Fruit fly (Drosophila melanogaster) whole organism, embryonic: ENCODE results near the gene CG7728.
A peak's percentile ranks its signal among the peaks of the same experiment; 100 is the strongest.

ENCODE experiments used
- Abd-B ChIP-seq: fragments of 200-800 bp; sonication (Bioruptor generic); optimal IDR thresholded peaks from 2 replicates; lab custom pipeline; 2018; ENCODE audit warnings: missing biosample characterization, mild to moderate bottlenecking, missing genetic modification characterization, moderate library complexity
- Ada2b ChIP-seq: fragments of 200-800 bp; sonication (Bioruptor generic); IDR thresholded peaks from 2 replicates; pipeline ENCODE4 v1.3.6; 2022; ENCODE audit warnings: missing biosample characterization, missing genetic modification characterization
- CG10267 ChIP-seq: fragments of 200-800 bp; sonication (Bioruptor generic); optimal IDR thresholded peaks from 2 replicates; lab custom pipeline; 2018; ENCODE audit warnings: missing biosample characterization, mild to moderate bottlenecking, missing genetic modification characterization, moderate library complexity
- CG10321 ChIP-seq: fragments of 200-800 bp; sonication (Bioruptor generic); IDR thresholded peaks from 2 replicates; pipeline ENCODE4 v1.3.6; 2022; ENCODE audit warnings: missing biosample characterization, missing genetic modification characterization
- CG12299 ChIP-seq: fragments of 200-800 bp; sonication (Bioruptor generic); optimal IDR thresholded peaks from 2 replicates; lab custom pipeline; 2018; ENCODE audit warnings: missing biosample characterization, mild to moderate bottlenecking, missing genetic modification characterization
- CG13894 ChIP-seq: fragments of 200-800 bp; sonication (Bioruptor generic); optimal IDR thresholded peaks from 3 replicates; lab custom pipeline; 2018; ENCODE audit warnings: missing biosample characterization, mild to moderate bottlenecking, missing genetic modification characterization, moderate library complexity
- CG15269 ChIP-seq: fragments of 200-800 bp; sonication (Bioruptor generic); optimal IDR thresholded peaks from 2 replicates; lab custom pipeline; 2018; ENCODE audit warnings: missing biosample characterization, mild to moderate bottlenecking, missing genetic modification characterization, moderate library complexity
- CG1529 ChIP-seq: fragments of 200-800 bp; sonication (Bioruptor generic); optimal IDR thresholded peaks from 3 replicates; lab custom pipeline; 2018; ENCODE audit warnings: missing biosample characterization, missing genetic modification characterization
- CG1603 ChIP-seq: fragments of 200-800 bp; sonication (Bioruptor generic); optimal IDR thresholded peaks from 2 replicates; lab custom pipeline; 2019; ENCODE audit warnings: missing biosample characterization, mild to moderate bottlenecking, missing genetic modification characterization, moderate library complexity
- CG17359 ChIP-seq: fragments of 200-800 bp; sonication (Bioruptor generic); optimal IDR thresholded peaks from 3 replicates; lab custom pipeline; 2018; ENCODE audit warnings: missing biosample characterization, mild to moderate bottlenecking, missing genetic modification characterization, moderate library complexity
- CG2116 ChIP-seq: fragments of 200-800 bp; sonication (Bioruptor generic); optimal IDR thresholded peaks from 3 replicates; lab custom pipeline; 2018; ENCODE audit warnings: missing biosample characterization, mild to moderate bottlenecking, missing genetic modification characterization
- CG33213 ChIP-seq: fragments of 200-800 bp; sonication (Bioruptor generic); optimal IDR thresholded peaks from 3 replicates; lab custom pipeline; 2016; ENCODE audit warnings: missing biosample characterization, missing genetic modification characterization
- CG34422 ChIP-seq: fragments of 200-800 bp; sonication (Bioruptor generic); IDR thresholded peaks from 3 replicates; pipeline ENCODE4 v1.3.6; 2022; ENCODE audit warnings: missing biosample characterization, missing genetic modification characterization
- CG7963 ChIP-seq: fragments of 200-800 bp; sonication (Bioruptor generic); IDR thresholded peaks from 3 replicates; pipeline ENCODE4 v1.3.6; 2022; ENCODE audit warnings: missing biosample characterization, missing genetic modification characterization; ENCODE audit not compliant: partially characterized antibody
- CG7987 ChIP-seq: fragments of 200-800 bp; sonication (Bioruptor generic); optimal IDR thresholded peaks from 2 replicates; lab custom pipeline; 2018; ENCODE audit warnings: missing biosample characterization, mild to moderate bottlenecking, missing genetic modification characterization, moderate library complexity
- CG8290 ChIP-seq, 3 experiments: fragments of 200-800 bp; sonication (Bioruptor generic); optimal IDR thresholded peaks; 2 replicates each; lab custom pipeline; 2016 to 2019; ENCODE audit warnings: missing biosample characterization in 3 of 3, missing genetic modification characterization in 3 of 3, mild to moderate bottlenecking in 2 of 3, moderate library complexity in 1 of 3
- CG9876 ChIP-seq: fragments of 200-800 bp; sonication (Bioruptor generic); optimal IDR thresholded peaks from 2 replicates; lab custom pipeline; 2016; ENCODE audit warnings: missing biosample characterization, missing genetic modification characterization
- Dfd ChIP-seq, 2 experiments: fragments of >200 bp; optimal IDR thresholded peaks; 2 replicates each; lab custom pipeline; 2017; ENCODE audit warnings: missing biosample characterization in 2 of 2, missing genetic modification characterization in 2 of 2
- Fer1 ChIP-seq: fragments of 200-800 bp; sonication (Bioruptor generic); optimal IDR thresholded peaks from 2 replicates; lab custom pipeline; 2017; ENCODE audit warnings: missing biosample characterization, mild to moderate bottlenecking, missing genetic modification characterization
- Hr78 ChIP-seq, 2 experiments: fragments of 200-800 bp in 1 of 2; fragments of >200 bp in 1 of 2; sonication (Bioruptor generic) in 1 of 2; optimal IDR thresholded peaks; 2 replicates each; lab custom pipeline; 2017 to 2019; ENCODE audit warnings: missing biosample characterization in 2 of 2, missing genetic modification characterization in 2 of 2, mild to moderate bottlenecking in 1 of 2, moderate library complexity in 1 of 2
- Lim3 ChIP-seq: fragments of 200-800 bp; sonication (Bioruptor generic); IDR thresholded peaks from 2 replicates; pipeline ENCODE4 v1.3.6; 2022; ENCODE audit warnings: missing biosample characterization, missing genetic modification characterization
- Meics ChIP-seq: fragments of 200-800 bp; sonication (Bioruptor generic); optimal IDR thresholded peaks from 2 replicates; lab custom pipeline; 2017; ENCODE audit warnings: missing biosample characterization, mild to moderate bottlenecking, missing genetic modification characterization
- Neu2 ChIP-seq: fragments of 200-800 bp; sonication (Bioruptor generic); optimal IDR thresholded peaks from 3 replicates; lab custom pipeline; 2016; ENCODE audit warnings: missing biosample characterization, missing genetic modification characterization, borderline replicate concordance
- Poxn ChIP-seq: fragments of 200-800 bp; sonication (Bioruptor generic); IDR thresholded peaks from 2 replicates; pipeline ENCODE4 v1.3.6; 2022; ENCODE audit warnings: missing biosample characterization, missing genetic modification characterization
- Sox100B ChIP-seq: fragments of 200-800 bp; sonication (Bioruptor generic); optimal IDR thresholded peaks from 3 replicates; lab custom pipeline; 2018; ENCODE audit warnings: missing biosample characterization, mild to moderate bottlenecking, missing genetic modification characterization
- Sry-β ChIP-seq: fragments of 200-800 bp; sonication (Bioruptor generic); optimal IDR thresholded peaks from 2 replicates; lab custom pipeline; 2018; ENCODE audit warnings: missing biosample characterization, mild to moderate bottlenecking, missing genetic modification characterization, moderate library complexity
- TFAM ChIP-seq: fragments of 200-800 bp; sonication (Bioruptor generic); optimal IDR thresholded peaks from 2 replicates; lab custom pipeline; 2017; ENCODE audit warnings: missing biosample characterization, missing genetic modification characterization, inconsistent platforms
- Vsx1 ChIP-seq: fragments of 200-800 bp; sonication (Bioruptor generic); optimal IDR thresholded peaks from 2 replicates; lab custom pipeline; 2017; ENCODE audit warnings: missing biosample characterization, mild to moderate bottlenecking, missing genetic modification characterization, missing genetic modification reagents
- amos ChIP-seq: fragments of 200-800 bp; sonication (Bioruptor generic); IDR thresholded peaks from 2 replicates; pipeline ENCODE4 v1.3.6; 2022; ENCODE audit warnings: missing biosample characterization, missing genetic modification characterization; ENCODE audit not compliant: partially characterized antibody
- ase ChIP-seq: fragments of 200-800 bp; sonication (Bioruptor generic); IDR thresholded peaks from 3 replicates; pipeline ENCODE4 v1.3.6; 2022; ENCODE audit warnings: missing biosample characterization, missing genetic modification characterization
- crp ChIP-seq, 2 experiments: fragments of 200-800 bp; sonication (Bioruptor generic); optimal IDR thresholded peaks; 2 replicates in 1 of 2; 3 replicates in 1 of 2; lab custom pipeline; 2017; ENCODE audit warnings: missing biosample characterization in 2 of 2, missing genetic modification characterization in 2 of 2, mild to moderate bottlenecking in 1 of 2, moderate library complexity in 1 of 2
- da ChIP-seq: fragments of 200-800 bp; sonication (Bioruptor generic); optimal IDR thresholded peaks from 2 replicates; lab custom pipeline; 2016; ENCODE audit warnings: missing biosample characterization, missing genetic modification characterization
- dati ChIP-seq: fragments of 200-800 bp; sonication (Bioruptor generic); IDR thresholded peaks from 2 replicates; pipeline ENCODE4 v1.3.6; 2022; ENCODE audit warnings: missing biosample characterization, missing genetic modification characterization
- dm ChIP-seq: fragments of 200-800 bp; sonication (Bioruptor generic); optimal IDR thresholded peaks from 3 replicates; lab custom pipeline; 2016; ENCODE audit warnings: missing biosample characterization, missing genetic modification characterization
- ems ChIP-seq: fragments of 200-800 bp; sonication (Bioruptor generic); optimal IDR thresholded peaks from 3 replicates; lab custom pipeline; 2016; ENCODE audit warnings: missing biosample characterization, missing genetic modification characterization
- fd3F ChIP-seq: fragments of 200-800 bp; sonication (Bioruptor generic); optimal IDR thresholded peaks from 2 replicates; lab custom pipeline; 2018; ENCODE audit warnings: missing biosample characterization, mild to moderate bottlenecking, missing genetic modification characterization, moderate library complexity
- fd64A ChIP-seq: fragments of 200-800 bp; sonication (Bioruptor generic); optimal IDR thresholded peaks from 3 replicates; lab custom pipeline; 2018; ENCODE audit warnings: missing biosample characterization, mild to moderate bottlenecking, missing genetic modification characterization
- hkb ChIP-seq, 2 experiments: fragments of 200-800 bp in 1 of 2; fragments of >200 bp in 1 of 2; sonication (Bioruptor generic) in 1 of 2; IDR thresholded peaks in 1 of 2; optimal IDR thresholded peaks in 1 of 2; 2 replicates each; pipeline versions ENCODE4 v1.3.6 to Lab custom; 2017 to 2022; ENCODE audit warnings: missing biosample characterization in 1 of 2, missing genetic modification characterization in 1 of 2
- kay ChIP-seq: fragments of 200-800 bp; sonication (Bioruptor generic); optimal IDR thresholded peaks from 2 replicates; lab custom pipeline; 2016; ENCODE audit warnings: missing biosample characterization, missing genetic modification characterization
- otp ChIP-seq: fragments of 200-800 bp; sonication (Bioruptor generic); IDR thresholded peaks from 3 replicates; pipeline ENCODE4, ENCODE4 v1.3.6; 2022; ENCODE audit warnings: missing biosample characterization, missing genetic modification characterization
- pan ChIP-seq, 4 experiments: fragments of >200 bp in 3 of 4; fragments of 200-800 bp in 1 of 4; sonication (Bioruptor generic) in 1 of 4; optimal IDR thresholded peaks in 3 of 4; IDR thresholded peaks in 1 of 4; 2 replicates each; pipeline versions ENCODE4 v1.3.6 to Lab custom; 2017 to 2022; ENCODE audit warnings: missing biosample characterization in 2 of 4, missing genetic modification characterization in 2 of 4, mixed read lengths in 1 of 4
- salm ChIP-seq: fragments of 200-800 bp; sonication (Bioruptor generic); optimal IDR thresholded peaks from 2 replicates; lab custom pipeline; 2018; ENCODE audit warnings: missing biosample characterization, mild to moderate bottlenecking, missing genetic modification characterization
- slbo ChIP-seq: fragments of 200-800 bp; sonication (Bioruptor generic); IDR thresholded peaks from 2 replicates; pipeline ENCODE4 v1.3.6; 2022; ENCODE audit warnings: missing biosample characterization, missing genetic modification characterization
- ssp ChIP-seq: fragments of 200-800 bp; sonication (Bioruptor generic); IDR thresholded peaks from 2 replicates; pipeline ENCODE4 v1.3.6; 2022; ENCODE audit warnings: missing biosample characterization, missing genetic modification characterization
- stc ChIP-seq: fragments of 200-800 bp; sonication (Bioruptor generic); IDR thresholded peaks from 2 replicates; pipeline ENCODE4 v1.3.6; 2022; ENCODE audit warnings: missing biosample characterization, missing genetic modification characterization
- tgo ChIP-seq: fragments of 200-800 bp; sonication (Bioruptor generic); IDR thresholded peaks from 3 replicates; pipeline ENCODE4 v1.3.6; 2022; ENCODE audit warnings: missing biosample characterization, missing genetic modification characterization
- twi ChIP-seq: fragments of 200-800 bp; optimal IDR thresholded peaks from 2 replicates; lab custom pipeline; 2019; ENCODE audit warnings: missing biosample characterization, mild to moderate bottlenecking, missing genetic modification characterization, moderate library complexity
- unpg ChIP-seq: fragments of 200-800 bp; sonication (Bioruptor generic); optimal IDR thresholded peaks from 3 replicates; lab custom pipeline; 2018; ENCODE audit warnings: missing biosample characterization, mild to moderate bottlenecking, missing genetic modification characterization, moderate library complexity
- vnd ChIP-seq: fragments of 200-800 bp; sonication (Bioruptor generic); IDR thresholded peaks from 3 replicates; pipeline ENCODE4 v1.3.6; 2022; ENCODE audit warnings: missing biosample characterization, missing genetic modification characterization; ENCODE audit not compliant: partially characterized antibody

CG7728 gene

dm6 chr3L:17006250-17006693 lies 10.1 kb upstream of the CG7728 start (continued):
- peak; percentile 22 for TF ChIP-seq Abd-B (GFP tag; lab: Kevin White, UChicago)
- TF ChIP-seq twi (tag; lab: Kevin White, UChicago): no peak
- TF ChIP-seq Poxn: no peak
- TF ChIP-seq CG10321 (GFP tag; lab: Robert Waterston, UW): no peak
- no peak for TF ChIP-seq fd3F (GFP tag; lab: Kevin White, UChicago)
- no peak for TF ChIP-seq dati (GFP tag; lab: Robert Waterston, UW)
- no peak for TF ChIP-seq Dfd (GFP tag; optimal IDR thresholded peaks at IDR 0.05; lab: Kevin White, UChicago)
- no peak for TF ChIP-seq otp (GFP tag; lab: Robert Waterston, UW)
- TF ChIP-seq CG7987 (GFP tag; lab: Kevin White, UChicago): peak; percentile 40
- TF ChIP-seq CG9876: no peak
- TF ChIP-seq CG15269 (tag; lab: Kevin White, UChicago): no peak
- no peak for TF ChIP-seq Sox100B (GFP tag; lab: Kevin White, UChicago)
- no peak for TF ChIP-seq da (GFP tag; lab: Kevin White, UChicago)
- TF ChIP-seq stc (GFP tag; lab: Robert Waterston, UW): 0 out of 2 replicates have a peak, but pooled peaks have one; percentile 15
- TF ChIP-seq fd64A (GFP tag; lab: Kevin White, UChicago): no peak
- TF ChIP-seq amos: no peak
- peak in 1 of 2 experiments; percentile 35 for TF ChIP-seq Hr78 (GFP tag; optimal IDR thresholded peaks at IDR 0.05; lab: Kevin White, UChicago)
- TF ChIP-seq CG10267 (tag; lab: Kevin White, UChicago): no peak
- no peak for TF ChIP-seq hkb (optimal IDR thresholded peaks at IDR 0.05; lab: Kevin White, UChicago)
- no peak for TF ChIP-seq hkb (GFP tag; IDR thresholded peaks at IDR 0.05; lab: Robert Waterston, UW)
- no peak for TF ChIP-seq CG1603 (tag; lab: Kevin White, UChicago)
- no peak for TF ChIP-seq ase (GFP tag; lab: Robert Waterston, UW)
- no peak for TF ChIP-seq CG1529 (GFP tag; lab: Kevin White, UChicago)
- peak; percentile 53 for TF ChIP-seq tgo
- no peak for TF ChIP-seq CG13894
- no peak for TF ChIP-seq Lim3 (GFP tag; lab: Robert Waterston, UW)
- no peak for TF ChIP-seq CG17359
- no peak for TF ChIP-seq CG34422
- TF ChIP-seq ssp (GFP tag; lab: Robert Waterston, UW): 0 out of 2 replicates have a peak, but pooled peaks have one; percentile 11
- peak; percentile 6 for TF ChIP-seq salm (tag; lab: Kevin White, UChicago)
- peak; percentile 53 for TF ChIP-seq slbo
- TF ChIP-seq Fer1 (GFP tag; lab: Kevin White, UChicago): peak; percentile 9
- no peak for TF ChIP-seq Vsx1 (GFP tag; lab: Kevin White, UChicago)
- no peak for TF ChIP-seq pan (optimal IDR thresholded peaks at IDR 0.05; lab: Kevin White, UChicago)
- peak in 1 of 2 experiments; percentile 55 for TF ChIP-seq pan (GFP tag; optimal IDR thresholded peaks at IDR 0.05 in 1 of 2, IDR thresholded peaks at IDR 0.05 in 1 of 2)
- TF ChIP-seq Meics (GFP tag; lab: Kevin White, UChicago): no peak
- TF ChIP-seq vnd (GFP tag; lab: Robert Waterston, UW): no peak
- TF ChIP-seq CG12299 (tag; lab: Kevin White, UChicago): no peak
- no peak for TF ChIP-seq CG7963
- TF ChIP-seq dm (GFP tag; lab: Kevin White, UChicago): no peak
- TF ChIP-seq CG8290 (GFP tag; optimal IDR thresholded peaks at IDR 0.05; lab: Kevin White, UChicago): no peak
- peak in 1 of 2 experiments; percentile 21 for TF ChIP-seq CG8290 (tag; optimal IDR thresholded peaks at IDR 0.05; lab: Kevin White, UChicago)
- no peak for TF ChIP-seq Sry-β (GFP tag; lab: Kevin White, UChicago)
- no peak for TF ChIP-seq TFAM (GFP tag; lab: Kevin White, UChicago)
- no peak for TF ChIP-seq kay (GFP tag; lab: Kevin White, UChicago)
- no peak for TF ChIP-seq CG2116 (GFP tag; lab: Kevin White, UChicago)
- no peak for TF ChIP-seq Neu2 (GFP tag; lab: Kevin White, UChicago)
- TF ChIP-seq Ada2b (GFP tag; lab: Robert Waterston, UW): peak; percentile 17; the same call in 1 of the 2 replicates
- no peak for TF ChIP-seq ems (GFP tag; lab: Kevin White, UChicago)
- TF ChIP-seq unpg (GFP tag; lab: Kevin White, UChicago): no peak
- no peak for TF ChIP-seq CG33213 (GFP tag; lab: Kevin White, UChicago)
- TF ChIP-seq crp (GFP tag; optimal IDR thresholded peaks at IDR 0.05; lab: Kevin White, UChicago): no peak
